Fruit fly (Drosophila melanogaster): ENCODE data around the gene Sfp87B.

DNA sequence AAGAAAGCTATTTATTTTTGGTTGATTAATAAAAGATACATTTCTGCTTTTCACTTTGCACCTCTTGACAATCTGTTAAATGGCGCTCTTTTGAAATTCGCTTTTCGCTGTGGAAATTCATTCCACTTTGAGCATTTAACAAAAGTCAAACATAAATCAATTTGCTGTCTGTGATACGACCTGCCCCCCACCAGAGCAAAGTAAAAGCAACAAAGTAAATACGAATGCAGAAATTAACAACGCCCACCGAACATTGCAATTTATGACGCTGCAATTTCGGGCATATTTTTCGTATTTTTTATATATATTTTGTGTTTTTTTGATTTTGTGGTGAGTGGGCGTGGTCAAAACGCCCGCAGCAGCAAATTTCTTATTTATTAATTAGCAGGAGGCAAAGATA lies 12.7 kb downstream of the Sfp87B start:
- TF ChIP-seq psq (optimal IDR thresholded peaks at IDR 0.05) (no peak), h (optimal IDR thresholded peaks at IDR 0.05) (no peak), Myc (optimal IDR thresholded peaks at IDR 0.05) (no peak)
